Worm (Caenorhabditis elegans): ENCODE results near the gene W09H1.1.

The W09H1.1 gene

ce11 chrII:13199674-13200215, 18.4 kb upstream of the W09H1.1 start, which contains the start of gene btf-1 (continued):
- TF ChIP-seq snpc-1.3 (tag; optimal IDR thresholded peaks at IDR 0.05; ENCODE audit: insufficient read depth) (peak; percentile 42), lag-1 (GFP tag; IDR thresholded peaks at IDR 0.05) (no peak), F52B5.7 (tag; optimal IDR thresholded peaks at IDR 0.05) (no peak), lsl-1 (GFP tag; optimal IDR thresholded peaks at IDR 0.05) (peak; percentile 27), rcor-1 (GFP tag; IDR thresholded peaks at IDR 0.05) (0 out of 2 replicates have a peak, but pooled peaks have one; percentile 36), Y95B8A.8 (GFP tag; IDR thresholded peaks at IDR 0.05) (0 out of 2 replicates have a peak, but pooled peaks have one; percentile 19), madf-3 (GFP tag; IDR thresholded peaks at IDR 0.05) (no peak), hlh-26 (GFP tag; conservative IDR thresholded peaks at IDR 0.05) (no peak), sea-2 (GFP tag; IDR thresholded peaks at IDR 0.05) (no peak), F55B11.4 (tag; optimal IDR thresholded peaks at IDR 0.05; ENCODE audit: borderline replicate concordance, insufficient read depth) (no peak), repo-1 (tag; optimal IDR thresholded peaks at IDR 0.05) (peak; percentile 65), hrde-1 (tag; optimal IDR thresholded peaks at IDR 0.05; ENCODE audit: borderline replicate concordance) (peak; percentile 76), lin-26 (GFP tag; IDR thresholded peaks at IDR 0.05) (no peak), nhr-90 (tag; optimal IDR thresholded peaks at IDR 0.05) (no peak), rpc-1 (optimal IDR thresholded peaks at IDR 0.05) (no peak), rpc-1 (tag; optimal IDR thresholded peaks at IDR 0.05) (no peak), aptf-2 (GFP tag; conservative IDR thresholded peaks at IDR 0.05) (no peak), ztf-3 (GFP tag; optimal IDR thresholded peaks at IDR 0.05) (no peak), hmg-20 (GFP tag; IDR thresholded peaks at IDR 0.05) (no peak), fkh-3 (tag; optimal IDR thresholded peaks at IDR 0.05) (no peak), unc-62 (GFP tag; optimal IDR thresholded peaks at IDR 0.05) (no peak), madf-10 (tag; optimal IDR thresholded peaks at IDR 0.05) (peak; percentile 66), nfyb-1 (GFP tag; IDR thresholded peaks at IDR 0.05) (peak; percentile 81), F37B4.10 (GFP tag; IDR thresholded peaks at IDR 0.05) (no peak), nfya-1 (tag; optimal IDR thresholded peaks at IDR 0.05; ENCODE audit: borderline replicate concordance, insufficient read depth) (no peak), Y53F4B.3 (GFP tag; IDR thresholded peaks at IDR 0.05) (no peak), mcd-1 (GFP tag; IDR thresholded peaks at IDR 0.05) (peak; percentile 95), F57A8.1 (GFP tag; optimal IDR thresholded peaks at IDR 0.05) (no peak), B0261.1 (tag; optimal IDR thresholded peaks at IDR 0.05) (no peak), unc-130 (GFP tag; optimal IDR thresholded peaks at IDR 0.05) (peak; percentile 64), Y67H2A.10 (GFP tag; conservative IDR thresholded peaks at IDR 0.05) (0 out of 2 replicates have a peak, but pooled peaks have one; percentile 29), sptf-2 (GFP tag; optimal IDR thresholded peaks at IDR 0.05) (no peak), atf-7 (tag; optimal IDR thresholded peaks at IDR 0.05) (peak; percentile 24), sdz-38 (tag; optimal IDR thresholded peaks at IDR 0.05) (no peak), mes-4 (tag; optimal IDR thresholded peaks at IDR 0.05) (no peak), tlf-1 (GFP tag; optimal IDR thresholded peaks at IDR 0.05) (peak; percentile 50), cebp-2 (GFP tag; IDR thresholded peaks at IDR 0.05) (no peak), dox-1 (GFP tag; IDR thresholded peaks at IDR 0.05) (peak; percentile 82), nhr-179 (tag; optimal IDR thresholded peaks at IDR 0.05) (no peak), rec-8 (tag; optimal IDR thresholded peaks at IDR 0.05) (peak in 1 of 2 experiments; percentile 27), B0336.3 (GFP tag; IDR thresholded peaks at IDR 0.05) (peak; percentile 78), F23B12.7 (tag; optimal IDR thresholded peaks at IDR 0.05; ENCODE audit: insufficient read depth) (no peak), tbx-9 (tag; optimal IDR thresholded peaks at IDR 0.05; ENCODE audit: borderline replicate concordance) (no peak), somi-1 (GFP tag; optimal IDR thresholded peaks at IDR 0.05) (peak; percentile 39), T26A5.8 (tag; optimal IDR thresholded peaks at IDR 0.05) (no peak), lin-35 (GFP tag; optimal IDR thresholded peaks at IDR 0.05) (peak in 1 of 3 experiments; percentile 86), xnd-1 (tag; optimal IDR thresholded peaks at IDR 0.05) (no peak), athp-1 (tag; optimal IDR thresholded peaks at IDR 0.05) (no peak)

All from whole organism, young adult.